Fruit fly (Drosophila melanogaster): ENCODE data around the gene CG9386.

DNA sequence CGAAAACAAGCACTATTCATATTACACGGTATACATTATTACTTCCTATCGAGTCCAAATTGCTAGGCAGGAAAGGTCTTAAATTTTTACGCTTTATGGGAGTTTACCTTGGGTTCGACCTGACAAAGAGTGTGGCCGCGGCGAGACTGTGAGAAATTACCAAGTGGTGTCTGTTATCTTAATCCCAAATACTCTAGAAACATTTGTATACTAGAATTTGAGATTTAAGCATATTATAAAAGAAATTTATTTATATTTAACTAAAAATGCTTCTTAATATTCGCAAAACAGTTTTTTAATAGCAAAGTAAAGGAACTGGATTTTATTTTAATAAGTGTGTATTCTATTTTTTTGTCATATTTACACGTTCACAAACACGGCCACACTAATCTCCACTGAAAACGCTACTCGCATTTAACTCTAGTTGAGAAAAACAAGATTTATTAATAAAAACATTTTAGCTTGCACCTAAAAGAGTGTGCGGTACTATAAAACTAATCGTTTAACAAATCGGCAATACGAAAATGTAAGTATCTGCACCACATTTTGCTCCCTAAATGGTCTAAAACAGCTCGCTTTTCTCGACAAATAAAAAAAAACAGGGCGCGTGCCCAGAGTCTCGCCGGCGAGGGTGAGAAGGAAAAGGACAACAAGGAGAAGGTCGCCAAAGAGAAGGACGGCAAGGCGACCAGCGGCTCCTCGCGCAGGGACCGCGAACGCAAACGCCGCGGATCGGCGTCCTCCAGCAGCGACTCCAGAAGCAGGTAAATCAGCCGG, 3.4 kb downstream of the CG9386 start, which contains the start of the genes mura and RnpS1:
- TF ChIP-seq D1 (tag; optimal IDR thresholded peaks at IDR 0.05) (no peak), EcR (GFP tag; optimal IDR thresholded peaks at IDR 0.05) (no peak), CG12605 (GFP tag; IDR thresholded peaks at IDR 0.05) (no peak)

Measured in whole organism, pupa.